Fruit fly (Drosophila melanogaster): Measurements from ENCODE around the gene CG9578.

The CG9578 gene

dm6 chrX:20169898-20170297, at the start of gene CG9578, which contains the start of gene CG9581 (continued):
- no peak for TF ChIP-seq btn (GFP tag; optimal IDR thresholded peaks at IDR 0.05)
- no peak for TF ChIP-seq nau (GFP tag; optimal IDR thresholded peaks at IDR 0.05)
- no peak for TF ChIP-seq crc (GFP tag; optimal IDR thresholded peaks at IDR 0.05)
- TF ChIP-seq CG13624 (GFP tag; optimal IDR thresholded peaks at IDR 0.05): no peak
- no peak for TF ChIP-seq sqz (GFP tag; optimal IDR thresholded peaks at IDR 0.05)
- TF ChIP-seq Hr78 (GFP tag; optimal IDR thresholded peaks at IDR 0.05): no peak
- TF ChIP-seq CG13296 (GFP tag; optimal IDR thresholded peaks at IDR 0.05): no peak
- TF ChIP-seq CG3995 (GFP tag; optimal IDR thresholded peaks at IDR 0.05): peak; percentile 32
- no peak for TF ChIP-seq CG6813 (GFP tag; optimal IDR thresholded peaks at IDR 0.05)
- TF ChIP-seq Aef1 (GFP tag; IDR thresholded peaks at IDR 0.05): no peak
- TF ChIP-seq zen (tag; optimal IDR thresholded peaks at IDR 0.05): no peak
- no peak for TF ChIP-seq CG10654 (GFP tag; optimal IDR thresholded peaks at IDR 0.05)
- no peak for TF ChIP-seq CG13775 (GFP tag; optimal IDR thresholded peaks at IDR 0.05)
- no peak for TF ChIP-seq yki (optimal IDR thresholded peaks at IDR 0.05)
- no peak for TF ChIP-seq dpn (GFP tag; optimal IDR thresholded peaks at IDR 0.05)
- no peak for TF ChIP-seq hth (optimal IDR thresholded peaks at IDR 0.05)
- no peak for TF ChIP-seq ATbp (GFP tag; optimal IDR thresholded peaks at IDR 0.05)
- no peak for TF ChIP-seq Hr3 (GFP tag; optimal IDR thresholded peaks at IDR 0.05)
- peak; percentile 87 for TF ChIP-seq Scr (GFP tag; IDR thresholded peaks at IDR 0.05; ENCODE audit: partially characterized antibody)
- TF ChIP-seq CG17568 (GFP tag; optimal IDR thresholded peaks at IDR 0.05): no peak
- no peak for TF ChIP-seq tgo (GFP tag; IDR thresholded peaks at IDR 0.05)
- no peak for TF ChIP-seq chif (GFP tag; optimal IDR thresholded peaks at IDR 0.05)
- TF ChIP-seq CG17186 (GFP tag; optimal IDR thresholded peaks at IDR 0.05): peak; percentile 10
- no peak for TF ChIP-seq bigmax (GFP tag; optimal IDR thresholded peaks at IDR 0.05)
- peak; percentile 14 for TF ChIP-seq lilli (GFP tag; optimal IDR thresholded peaks at IDR 0.05)
- no peak for TF ChIP-seq pb (GFP tag; optimal IDR thresholded peaks at IDR 0.05)
- TF ChIP-seq sd (tag; optimal IDR thresholded peaks at IDR 0.05): no peak
- TF ChIP-seq esg (GFP tag; conservative IDR thresholded peaks at IDR 0.05): no peak
- TF ChIP-seq CG3847 (GFP tag; IDR thresholded peaks at IDR 0.05): 0 out of 2 replicates have a peak, but pooled peaks have one; percentile 28
- TF ChIP-seq gcm2 (GFP tag; optimal IDR thresholded peaks at IDR 0.05): no peak
- no peak for TF ChIP-seq wor (GFP tag; IDR thresholded peaks at IDR 0.05)
- TF ChIP-seq cato (GFP tag; optimal IDR thresholded peaks at IDR 0.05; ENCODE audit: borderline replicate concordance): no peak

dm6 chrX:20122153-20122552, 47.9 kb upstream of the CG9578 start, which contains the start of gene CG34331:
CG34331 (plus strand) TSS chrX:20122453.
- TF ChIP-seq YL-1 (GFP tag; optimal IDR thresholded peaks at IDR 0.05) (no peak), CG17802 (tag; optimal IDR thresholded peaks at IDR 0.05) (no peak), Atf3 (GFP tag; optimal IDR thresholded peaks at IDR 0.05) (no peak), repo (GFP tag; optimal IDR thresholded peaks at IDR 0.05) (no peak), CG7372 (GFP tag; IDR thresholded peaks at IDR 0.05) (no peak), HLH4C (GFP tag; IDR thresholded peaks at IDR 0.05; ENCODE audit: partially characterized antibody) (0 out of 3 replicates have a peak, but pooled peaks have one; percentile 4), pfk (GFP tag; optimal IDR thresholded peaks at IDR 0.05) (no peak), vnd (GFP tag; IDR thresholded peaks at IDR 0.05; ENCODE audit: partially characterized antibody) (no peak), CG10543 (GFP tag; optimal IDR thresholded peaks at IDR 0.05) (no peak)
